Worm (Caenorhabditis elegans) whole organism, early embryonic: ENCODE measurements around the gene fbf-2.

Experiments
- B0310.2 ChIP-seq: sonication (generic microtip); optimal IDR thresholded peaks from 2 replicates; lab custom pipeline; 2016; ENCODE audit warnings: mild to moderate bottlenecking, missing genetic modification characterization, missing compliant biosample characterization
- F13C5.2 ChIP-seq: sonication (generic microtip); optimal IDR thresholded peaks from 2 replicates; lab custom pipeline; 2017; ENCODE audit warnings: mild to moderate bottlenecking, missing genetic modification characterization, inconsistent platforms, missing compliant biosample characterization
- aly-1 ChIP-seq: sonication (generic microtip); optimal IDR thresholded peaks from 2 replicates; lab custom pipeline; 2016; ENCODE audit warnings: missing genetic modification characterization, missing compliant biosample characterization
- ama-1 ChIP-seq: fragments of 150-350 bp; optimal IDR thresholded peaks from 2 replicates; lab custom pipeline; 2014
- ceh-13 ChIP-seq: fragments of 200-800 bp; sonication (Bioruptor generic); optimal IDR thresholded peaks from 2 replicates; lab custom pipeline; 2018; ENCODE audit warnings: mild to moderate bottlenecking, missing genetic modification characterization, missing compliant biosample characterization
- ceh-36 ChIP-seq: sonication (generic microtip); optimal IDR thresholded peaks from 2 replicates; lab custom pipeline; 2016; ENCODE audit warnings: missing genetic modification characterization, inconsistent platforms, missing compliant biosample characterization
- ets-7 ChIP-seq: sonication (generic microtip); optimal IDR thresholded peaks from 2 replicates; lab custom pipeline; 2016; ENCODE audit warnings: missing genotype, missing genetic modification characterization, missing compliant biosample characterization
- flt-1 ChIP-seq: fragments of 200-800 bp; sonication (Bioruptor generic); IDR thresholded peaks from 2 replicates; pipeline ENCODE4 v1.3.6; 2022; ENCODE audit warnings: missing genetic modification characterization, missing compliant biosample characterization
- hmbx-1 ChIP-seq: sonication (generic microtip); optimal IDR thresholded peaks from 2 replicates; lab custom pipeline; 2016; ENCODE audit warnings: mild to moderate bottlenecking, missing genetic modification characterization, missing compliant biosample characterization
- hmg-4 ChIP-seq: fragments of 200-800 bp; sonication (Bioruptor generic); optimal IDR thresholded peaks from 2 replicates; lab custom pipeline; 2018; ENCODE audit warnings: mild to moderate bottlenecking, missing genetic modification characterization, missing compliant biosample characterization
- hnd-1 ChIP-seq: sonication (generic microtip); optimal IDR thresholded peaks from 2 replicates; lab custom pipeline; 2016; ENCODE audit warnings: missing genetic modification characterization, missing compliant biosample characterization
- pes-1 ChIP-seq: fragments of 200-800 bp; sonication (Bioruptor generic); IDR thresholded peaks from 2 replicates; pipeline ENCODE4 v1.3.6; 2022; ENCODE audit warnings: missing genetic modification reagents, missing genetic modification characterization, missing compliant biosample characterization
- scrt-1 ChIP-seq: fragments of 200-800 bp; sonication (Bioruptor generic); IDR thresholded peaks from 2 replicates; pipeline ENCODE4 v1.3.6; 2022; ENCODE audit warnings: missing genetic modification characterization, missing compliant biosample characterization
- sea-1 ChIP-seq: fragments of 200-800 bp; sonication (Bioruptor generic); conservative IDR thresholded peaks from 2 replicates; pipeline ENCODE4 v1.3.6; 2022; ENCODE audit warnings: missing genetic modification characterization, missing compliant biosample characterization
- tbx-11 ChIP-seq: fragments of 200-800 bp; sonication (Bioruptor generic); IDR thresholded peaks from 2 replicates; pipeline ENCODE4 v1.3.6; 2022; ENCODE audit warnings: missing genetic modification characterization, missing compliant biosample characterization
- tbx-37 ChIP-seq: fragments of 200-800 bp; sonication (Bioruptor generic); conservative IDR thresholded peaks from 2 replicates; pipeline ENCODE4 v1.3.6; 2022; ENCODE audit warnings: missing genetic modification reagents, missing genetic modification characterization, missing compliant biosample characterization
- tra-4 ChIP-seq: sonication (generic microtip); optimal IDR thresholded peaks from 2 replicates; lab custom pipeline; 2017; ENCODE audit warnings: missing genetic modification characterization, missing compliant biosample characterization

The fbf-2 gene

ce11 chrII:6045048-6045447 lies 46.2 kb downstream of the fbf-2 start, which contains the start of gene R12C12.5:
TSS of gene R12C12.5 (minus strand) at chrII:6045148.
- TF ChIP-seq F13C5.2 (tag; lab: Kevin White, UChicago) (no peak), hnd-1 (tag; lab: Kevin White, UChicago) (no peak), sea-1 (GFP tag; lab: Robert Waterston, UW) (no peak), pes-1 (GFP tag; lab: Robert Waterston, UW) (no peak), B0310.2 (tag; lab: Kevin White, UChicago) (no peak), aly-1 (tag; lab: Kevin White, UChicago) (no peak), flt-1 (GFP tag; lab: Robert Waterston, UW) (no peak), tra-4 (no peak), hmg-4 (no peak), tbx-11 (GFP tag; lab: Robert Waterston, UW) (no peak), tbx-37 (GFP tag; lab: Robert Waterston, UW) (no peak), hmbx-1 (tag; lab: Kevin White, UChicago) (no peak), ets-7 (tag; lab: Kevin White, UChicago) (no peak), ama-1 (lab: Kevin White, UChicago) (no peak), ceh-36 (tag; lab: Kevin White, UChicago) (no peak)

- no peak for TF ChIP-seq ets-7 (tag; lab: Kevin White, UChicago)
- no peak for TF ChIP-seq aly-1 (tag; lab: Kevin White, UChicago)
- no peak for TF ChIP-seq ama-1 (lab: Kevin White, UChicago)
- no peak for TF ChIP-seq B0310.2 (tag; lab: Kevin White, UChicago)
- TF ChIP-seq pes-1 (GFP tag; lab: Robert Waterston, UW), result no peak
- no peak for TF ChIP-seq flt-1 (GFP tag; lab: Robert Waterston, UW)
- no peak for TF ChIP-seq hmg-4
- no peak for TF ChIP-seq tbx-37 (GFP tag; lab: Robert Waterston, UW)
- no peak for TF ChIP-seq tbx-11 (GFP tag; lab: Robert Waterston, UW)
- no peak for TF ChIP-seq hmbx-1 (tag; lab: Kevin White, UChicago)
- TF ChIP-seq hnd-1 (tag; lab: Kevin White, UChicago), result no peak
- TF ChIP-seq ceh-36 (tag; lab: Kevin White, UChicago), result no peak
- TF ChIP-seq tra-4, result no peak
- TF ChIP-seq sea-1 (GFP tag; lab: Robert Waterston, UW), result no peak
- no peak for TF ChIP-seq ceh-13 (GFP tag; lab: Kevin White, UChicago)
- no peak for TF ChIP-seq scrt-1 (GFP tag; lab: Robert Waterston, UW)
- TF ChIP-seq F13C5.2 (tag; lab: Kevin White, UChicago), result no peak
These were observed 48.1 kb downstream of the fbf-2 start, which contains the start of gene R12C12.10 for ce11 chrII:6043166-6043565. TSS of gene R12C12.10 (minus strand) at chrII:6043266.
